Worm (Caenorhabditis elegans) whole organism, L1 larva: ENCODE measurements around the gene clec-182.

Experiments
- C04F5.9 ChIP-seq: sonication (generic microtip); optimal IDR thresholded peaks from 2 replicates; lab custom pipeline; 2016; ENCODE audit warnings: missing genetic modification characterization, missing compliant biosample characterization
- F16B12.6 ChIP-seq: fragments of 150-350 bp; optimal IDR thresholded peaks from 2 replicates; lab custom pipeline; 2014; ENCODE audit warnings: missing biosample characterization, missing genetic modification characterization
- aha-1 ChIP-seq: fragments of 150-350 bp; optimal IDR thresholded peaks from 2 replicates; lab custom pipeline; 2014; ENCODE audit warnings: missing biosample characterization, missing genetic modification characterization
- blmp-1 ChIP-seq: fragments of 150-350 bp; optimal IDR thresholded peaks from 2 replicates; lab custom pipeline; 2014; ENCODE audit warnings: missing biosample characterization, missing genetic modification characterization
- ceh-8 ChIP-seq: fragments of 200-800 bp; sonication (Bioruptor generic); optimal IDR thresholded peaks from 2 replicates; lab custom pipeline; 2018; ENCODE audit warnings: mild to moderate bottlenecking, missing genetic modification characterization, moderate library complexity, missing compliant biosample characterization
- ceh-88 ChIP-seq: fragments of 200-800 bp; sonication (Bioruptor generic); IDR thresholded peaks from 2 replicates; pipeline ENCODE4 v1.3.6; 2022; ENCODE audit warnings: missing genetic modification characterization, missing compliant biosample characterization
- ceh-90 ChIP-seq: sonication (generic microtip); optimal IDR thresholded peaks from 2 replicates; lab custom pipeline; 2016; ENCODE audit warnings: missing genetic modification characterization, missing compliant biosample characterization
- dpl-1 ChIP-seq, 3 experiments: fragments of 150-350 bp in 2 of 3; sonication (generic microtip) in 1 of 3; optimal IDR thresholded peaks; 2 replicates each; lab custom pipeline; 2014 to 2017; ENCODE audit warnings: missing biosample characterization in 3 of 3, missing genetic modification characterization in 3 of 3, missing genetic modification reagents in 3 of 3
- dsc-1 ChIP-seq: sonication (generic microtip); optimal IDR thresholded peaks from 2 replicates; lab custom pipeline; 2016; ENCODE audit warnings: mild to moderate bottlenecking, missing genetic modification characterization, missing compliant biosample characterization
- efl-1 ChIP-seq, 4 experiments: fragments of 150-350 bp; optimal IDR thresholded peaks in 3 of 4; peaks in 1 of 4; 1 replicate in 1 of 4; 2 replicates in 3 of 4; lab custom pipeline; 2014; ENCODE audit warnings: missing biosample characterization in 2 of 4, missing genetic modification characterization in 2 of 4, missing genetic modification reagents in 2 of 4
- egl-13 ChIP-seq: sonication (generic microtip); optimal IDR thresholded peaks from 2 replicates; lab custom pipeline; 2016; ENCODE audit warnings: missing genotype, missing genetic modification reagents, missing genetic modification characterization, missing compliant biosample characterization
- egl-27 ChIP-seq, 2 experiments: fragments of 150-350 bp in 1 of 2; sonication (generic microtip); optimal IDR thresholded peaks; 3 replicates each; lab custom pipeline; 2017 to 2018; ENCODE audit warnings: missing biosample characterization in 2 of 2, missing genetic modification characterization in 2 of 2, missing genetic modification reagents in 2 of 2
- elt-3 ChIP-seq, 6 experiments: fragments of 150-350 bp in 1 of 6; sonication (generic microtip); optimal IDR thresholded peaks; 2 replicates each; lab custom pipeline; 2017 to 2018; ENCODE audit warnings: missing biosample characterization in 6 of 6, missing genetic modification characterization in 6 of 6, inconsistent platforms in 1 of 6
- ets-5 ChIP-seq: fragments of 200-800 bp; sonication (Bioruptor generic); IDR thresholded peaks from 2 replicates; pipeline ENCODE4 v1.3.6; 2022; ENCODE audit warnings: missing genetic modification characterization, missing compliant biosample characterization
- fkh-8 ChIP-seq: sonication (generic microtip); optimal IDR thresholded peaks from 2 replicates; lab custom pipeline; 2016; ENCODE audit warnings: mild to moderate bottlenecking, missing genetic modification characterization, missing compliant biosample characterization
- grh-1 ChIP-seq: fragments of 200-800 bp; sonication (Bioruptor generic); IDR thresholded peaks from 2 replicates; pipeline ENCODE4 v1.3.6; 2022; ENCODE audit warnings: missing genetic modification reagents, missing genetic modification characterization, missing compliant biosample characterization
- hlh-4 ChIP-seq: sonication (generic microtip); optimal IDR thresholded peaks from 2 replicates; lab custom pipeline; 2016; ENCODE audit warnings: mild to moderate bottlenecking, missing genetic modification characterization, missing compliant biosample characterization
- irx-1 ChIP-seq: sonication (generic microtip); optimal IDR thresholded peaks from 2 replicates; lab custom pipeline; 2016; ENCODE audit warnings: missing genetic modification characterization, missing compliant biosample characterization
- isw-1 ChIP-seq: fragments of 200-800 bp; sonication (Bioruptor generic); IDR thresholded peaks from 2 replicates; pipeline ENCODE4 v1.3.6; 2022; ENCODE audit warnings: missing genetic modification characterization, missing compliant biosample characterization
- jun-1 ChIP-seq: fragments of 150-350 bp; optimal IDR thresholded peaks from 2 replicates; lab custom pipeline; 2014; ENCODE audit warnings: missing biosample characterization, missing genetic modification reagents, missing genetic modification characterization
- lin-13 ChIP-seq: fragments of 150-350 bp; optimal IDR thresholded peaks from 2 replicates; lab custom pipeline; 2014; ENCODE audit warnings: missing biosample characterization, missing genetic modification reagents, missing genetic modification characterization
- lin-14 ChIP-seq: fragments of 200-800 bp; sonication (Bioruptor generic); optimal IDR thresholded peaks from 2 replicates; lab custom pipeline; 2018; ENCODE audit warnings: mild to moderate bottlenecking, missing genetic modification characterization, moderate library complexity, missing compliant biosample characterization
- lin-35 ChIP-seq, 2 experiments: fragments of 150-350 bp; optimal IDR thresholded peaks; 2 replicates each; lab custom pipeline; 2014; ENCODE audit warnings: missing biosample characterization in 2 of 2, missing genetic modification characterization in 2 of 2, missing genetic modification reagents in 2 of 2
- lin-39 ChIP-seq: fragments of 150-350 bp; optimal IDR thresholded peaks from 2 replicates; lab custom pipeline; 2014; ENCODE audit warnings: missing biosample characterization, missing genetic modification reagents, missing genetic modification characterization
- lsy-2 ChIP-seq, 2 experiments: fragments of 150-350 bp; optimal IDR thresholded peaks; 2 replicates each; lab custom pipeline; 2014; ENCODE audit warnings: missing biosample characterization in 2 of 2, missing genetic modification characterization in 2 of 2
- mab-9 ChIP-seq: fragments of 200-800 bp; sonication (Bioruptor generic); IDR thresholded peaks from 2 replicates; pipeline ENCODE4 v1.3.6; 2022; ENCODE audit warnings: missing genetic modification reagents, missing genetic modification characterization, missing compliant biosample characterization
- mep-1 ChIP-seq: fragments of 150-350 bp; optimal IDR thresholded peaks from 2 replicates; lab custom pipeline; 2014; ENCODE audit warnings: missing biosample characterization, missing genetic modification characterization
- nhr-19 ChIP-seq: fragments of 200-800 bp; sonication (Bioruptor generic); conservative IDR thresholded peaks from 2 replicates; pipeline ENCODE4 v1.3.6; 2022; ENCODE audit warnings: missing genetic modification characterization, missing compliant biosample characterization
- nhr-28 ChIP-seq: fragments of 150-350 bp; optimal IDR thresholded peaks from 2 replicates; lab custom pipeline; 2014; ENCODE audit warnings: missing biosample characterization, missing genetic modification characterization
- nhr-47 ChIP-seq: sonication (generic microtip); optimal IDR thresholded peaks from 2 replicates; lab custom pipeline; 2016; ENCODE audit warnings: mild to moderate bottlenecking, missing genetic modification characterization, moderate library complexity, missing compliant biosample characterization
- nhr-76 ChIP-seq: sonication (generic microtip); optimal IDR thresholded peaks from 2 replicates; lab custom pipeline; 2017; ENCODE audit warnings: missing biosample characterization, missing genetic modification characterization
- nhr-77 ChIP-seq: fragments of 150-350 bp; optimal IDR thresholded peaks from 2 replicates; lab custom pipeline; 2014; ENCODE audit warnings: missing biosample characterization, missing genetic modification characterization
- nhr-85 ChIP-seq: sonication (generic microtip); peaks from one replicate; lab custom pipeline; 2016; ENCODE audit warnings: missing genetic modification characterization, inconsistent platforms, missing compliant biosample characterization
- pqm-1 ChIP-seq: sonication (generic microtip); optimal IDR thresholded peaks from 3 replicates; lab custom pipeline; 2017; ENCODE audit warnings: missing biosample characterization, missing genetic modification characterization
- snpc-4 ChIP-seq: fragments of 150-350 bp; optimal IDR thresholded peaks from 2 replicates; lab custom pipeline; 2014; ENCODE audit warnings: missing biosample characterization, missing genetic modification characterization
- sptf-1 ChIP-seq: fragments of 150-350 bp; optimal IDR thresholded peaks from 2 replicates; lab custom pipeline; 2014; ENCODE audit warnings: missing biosample characterization, missing genetic modification characterization
- sup-37 ChIP-seq: fragments of 200-800 bp; sonication (Bioruptor generic); optimal IDR thresholded peaks from 2 replicates; lab custom pipeline; 2018; ENCODE audit warnings: mild to moderate bottlenecking, missing genetic modification characterization, missing compliant biosample characterization
- unc-130 ChIP-seq: fragments of 150-350 bp; optimal IDR thresholded peaks from 2 replicates; lab custom pipeline; 2017; ENCODE audit warnings: missing biosample characterization, missing genetic modification characterization, inconsistent platforms
- unc-62 ChIP-seq: fragments of 150-350 bp; optimal IDR thresholded peaks from 2 replicates; lab custom pipeline; 2014; ENCODE audit warnings: missing biosample characterization, missing genetic modification reagents, missing genetic modification characterization
- unc-86 ChIP-seq: sonication (generic microtip); optimal IDR thresholded peaks from 2 replicates; lab custom pipeline; 2016; ENCODE audit warnings: missing genetic modification characterization, missing compliant biosample characterization
- unc-98 ChIP-seq: fragments of 200-800 bp; sonication (Bioruptor generic); IDR thresholded peaks from 2 replicates; pipeline ENCODE4 v1.3.6; 2022; ENCODE audit warnings: missing genetic modification characterization, missing compliant biosample characterization
- zag-1 ChIP-seq: fragments of 150-350 bp; optimal IDR thresholded peaks from 2 replicates; lab custom pipeline; 2014; ENCODE audit warnings: missing biosample characterization, missing genetic modification characterization
- ztf-4 ChIP-seq: fragments of 150-350 bp; optimal IDR thresholded peaks from 2 replicates; lab custom pipeline; 2014; ENCODE audit warnings: missing biosample characterization, missing genetic modification characterization

clec-182 gene

ce11 chrIV:8782172-8782571, 16.0 kb downstream of the clec-182 start (continued):
- TF ChIP-seq mab-9 (GFP tag; lab: Robert Waterston, UW) = no peak
- peak; percentile 40 to 59 (median 53) for TF ChIP-seq dpl-1 (GFP tag; optimal IDR thresholded peaks at IDR 0.05; lab: Kevin White, UChicago)
- TF ChIP-seq zag-1 (tag; lab: Kevin White, UChicago) = no peak
- peak; percentile 75 for TF ChIP-seq jun-1
- TF ChIP-seq elt-3 (tag; optimal IDR thresholded peaks at IDR 0.05; lab: Kevin White, UChicago) = peak in 2 of 6 experiments; percentile 35 to 56
- no peak for TF ChIP-seq pqm-1 (tag; lab: Kevin White, UChicago)
- TF ChIP-seq lin-39 (tag; lab: Kevin White, UChicago) = no peak
- TF ChIP-seq egl-27 (tag; optimal IDR thresholded peaks at IDR 0.05; lab: Kevin White, UChicago) = peak; percentile 28 to 56
- peak; percentile 68 for TF ChIP-seq nhr-47
- TF ChIP-seq lin-35 (GFP tag; optimal IDR thresholded peaks at IDR 0.05; lab: Kevin White, UChicago) = peak; percentile 52 to 83
- no peak for TF ChIP-seq sup-37 (GFP tag; lab: Kevin White, UChicago)
- TF ChIP-seq aha-1 = no peak
- no peak for TF ChIP-seq F16B12.6 (tag; lab: Kevin White, UChicago)
- peak; percentile 75 for TF ChIP-seq nhr-77 (tag; lab: Kevin White, UChicago)
- TF ChIP-seq ceh-8 = no peak
- TF ChIP-seq mep-1 = peak; percentile 80
- TF ChIP-seq dsc-1 (tag; lab: Kevin White, UChicago) = peak; percentile 27
- peak; percentile 62 for TF ChIP-seq irx-1
- TF ChIP-seq C04F5.9 (tag; lab: Kevin White, UChicago) = no peak
- no peak for TF ChIP-seq ceh-88 (GFP tag; lab: Robert Waterston, UW)
- TF ChIP-seq lin-13 (GFP tag; lab: Kevin White, UChicago) = peak; percentile 39
- peak; percentile 95 for TF ChIP-seq blmp-1 (tag; lab: Kevin White, UChicago)
- peak; percentile 23 for TF ChIP-seq snpc-4
- peak; percentile 97 for TF ChIP-seq lin-14 (GFP tag; lab: Kevin White, UChicago)
- TF ChIP-seq ets-5 (GFP tag; lab: Robert Waterston, UW) = no peak
- no peak for TF ChIP-seq hlh-4 (tag; lab: Kevin White, UChicago)
- no peak for TF ChIP-seq nhr-76 (tag; lab: Kevin White, UChicago)
- no peak for TF ChIP-seq grh-1 (GFP tag; lab: Robert Waterston, UW)
- TF ChIP-seq ceh-90 = no peak
- no peak for TF ChIP-seq nhr-28
- TF ChIP-seq unc-130 = no peak
- no peak for TF ChIP-seq sptf-1 (tag; lab: Kevin White, UChicago)
- TF ChIP-seq, all 84 proteins: peak for 39

- TF ChIP-seq egl-13 (no peak), sup-37 (GFP tag; lab: Kevin White, UChicago) (no peak), ztf-4 (tag; lab: Kevin White, UChicago) (no peak), isw-1 (GFP tag; lab: Robert Waterston, UW) (no peak), unc-86 (tag; lab: Kevin White, UChicago) (no peak), nhr-19 (GFP tag; lab: Robert Waterston, UW) (no peak), unc-62 (GFP tag; lab: Kevin White, UChicago) (no peak), unc-98 (GFP tag; lab: Robert Waterston, UW) (no peak), lin-14 (GFP tag; lab: Kevin White, UChicago) (no peak), fkh-8 (tag; lab: Kevin White, UChicago) (no peak), efl-1 (optimal IDR thresholded peaks at IDR 0.05; lab: Kevin White, UChicago) (no peak), efl-1 (GFP tag; optimal IDR thresholded peaks at IDR 0.05 in 1 of 2; lab: Kevin White, UChicago) (no peak), nhr-85 (tag; lab: Kevin White, UChicago) (no peak), irx-1 (no peak), lsy-2 (tag; optimal IDR thresholded peaks at IDR 0.05; lab: Kevin White, UChicago) (no peak)
Measured at ce11 chrIV:8778045-8778444, 20.1 kb downstream of the clec-182 start, which contains the start of gene C33D9.6. C33D9.6 (minus strand) TSS chrIV:8778145.
